Worm (Caenorhabditis elegans): ENCODE measurements around the gene dhs-6.
A peak's percentile ranks its signal among the peaks of the same experiment; 100 is the strongest.

dhs-6 gene

ce11 chrII:5605538-5605945 is 13.6 kb downstream of the dhs-6 start (continued):
- TF ChIP-seq spr-3 (GFP tag; optimal IDR thresholded peaks at IDR 0.05) = no peak

DNA sequence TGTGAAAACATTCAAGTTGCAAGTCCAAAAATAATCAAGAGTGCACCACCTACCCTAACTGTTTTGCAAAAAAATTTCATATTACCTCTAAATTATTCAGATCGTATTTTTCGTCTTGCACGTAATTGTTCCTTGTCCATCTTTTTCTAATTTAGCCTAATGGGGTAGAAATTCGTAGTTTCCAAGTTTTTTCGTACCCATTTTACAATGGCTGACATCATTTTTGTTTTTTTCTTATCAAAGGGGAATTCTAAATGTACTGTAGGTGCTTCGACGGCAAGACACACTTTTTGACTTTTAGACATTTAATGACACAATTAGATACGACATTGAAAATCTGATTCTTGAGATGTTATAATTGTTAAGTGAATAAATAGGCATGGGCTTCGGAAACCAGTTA is 14.7 kb downstream of the dhs-6 start:
- TF ChIP-seq F26F4.8 (GFP tag; conservative IDR thresholded peaks at IDR 0.05) (no peak), nhr-102 (tag; optimal IDR thresholded peaks at IDR 0.05) (no peak), zip-2 (tag; optimal IDR thresholded peaks at IDR 0.05) (no peak), nhr-11 (tag; optimal IDR thresholded peaks at IDR 0.05) (no peak), egl-27 (tag; optimal IDR thresholded peaks at IDR 0.05) (no peak), pha-4 (GFP tag; IDR thresholded peaks at IDR 0.05) (no peak), pha-4 (tag; optimal IDR thresholded peaks at IDR 0.05) (no peak), arid-1 (GFP tag; conservative IDR thresholded peaks at IDR 0.05) (no peak)

- no peak for TF ChIP-seq zag-1 (tag; optimal IDR thresholded peaks at IDR 0.05)
- no peak for TF ChIP-seq Y75B8A.6 (GFP tag; IDR thresholded peaks at IDR 0.05)
- no peak for TF ChIP-seq zfp-3 (GFP tag; conservative IDR thresholded peaks at IDR 0.05)
- TF ChIP-seq aly-2 (tag; optimal IDR thresholded peaks at IDR 0.05) = no peak
- TF ChIP-seq spr-1 (tag; optimal IDR thresholded peaks at IDR 0.05) = no peak
- no peak for TF ChIP-seq nhr-237 (tag; optimal IDR thresholded peaks at IDR 0.05)
- no peak for TF ChIP-seq arid-1 (GFP tag; conservative IDR thresholded peaks at IDR 0.05)
- TF ChIP-seq nhr-76 (tag; optimal IDR thresholded peaks at IDR 0.05) = no peak
- no peak for TF ChIP-seq ceh-28 (tag; optimal IDR thresholded peaks at IDR 0.05)
- TF ChIP-seq pha-4 (GFP tag; IDR thresholded peaks at IDR 0.05) = no peak
- TF ChIP-seq pha-4 (tag; optimal IDR thresholded peaks at IDR 0.05) = no peak
- TF ChIP-seq Y48G9A.11 (GFP tag; IDR thresholded peaks at IDR 0.05) = no peak
- TF ChIP-seq nhr-102 (tag; optimal IDR thresholded peaks at IDR 0.05) = no peak
- no peak for TF ChIP-seq jun-1 (tag; optimal IDR thresholded peaks at IDR 0.05)
- no peak for TF ChIP-seq nhr-10 (tag; optimal IDR thresholded peaks at IDR 0.05)
- TF ChIP-seq mes-2 (tag; optimal IDR thresholded peaks at IDR 0.05; ENCODE audit: poor library complexity, severe bottlenecking) = no peak
- TF ChIP-seq dpl-1 (GFP tag; optimal IDR thresholded peaks at IDR 0.05) = no peak
- TF ChIP-seq mep-1 (tag; optimal IDR thresholded peaks at IDR 0.05) = no peak
- TF ChIP-seq unc-62 (GFP tag; optimal IDR thresholded peaks at IDR 0.05 in 1 of 2) = no peak
- TF ChIP-seq unc-62 (tag; optimal IDR thresholded peaks at IDR 0.05) = no peak
- no peak for TF ChIP-seq dmd-8 (GFP tag; IDR thresholded peaks at IDR 0.05)
Observed at ce11 chrII:5603194-5603593, 15.9 kb downstream of the dhs-6 start, which contains the start of gene C17G10.6. C17G10.6 (minus strand) TSS chrII:5603294.

DNA sequence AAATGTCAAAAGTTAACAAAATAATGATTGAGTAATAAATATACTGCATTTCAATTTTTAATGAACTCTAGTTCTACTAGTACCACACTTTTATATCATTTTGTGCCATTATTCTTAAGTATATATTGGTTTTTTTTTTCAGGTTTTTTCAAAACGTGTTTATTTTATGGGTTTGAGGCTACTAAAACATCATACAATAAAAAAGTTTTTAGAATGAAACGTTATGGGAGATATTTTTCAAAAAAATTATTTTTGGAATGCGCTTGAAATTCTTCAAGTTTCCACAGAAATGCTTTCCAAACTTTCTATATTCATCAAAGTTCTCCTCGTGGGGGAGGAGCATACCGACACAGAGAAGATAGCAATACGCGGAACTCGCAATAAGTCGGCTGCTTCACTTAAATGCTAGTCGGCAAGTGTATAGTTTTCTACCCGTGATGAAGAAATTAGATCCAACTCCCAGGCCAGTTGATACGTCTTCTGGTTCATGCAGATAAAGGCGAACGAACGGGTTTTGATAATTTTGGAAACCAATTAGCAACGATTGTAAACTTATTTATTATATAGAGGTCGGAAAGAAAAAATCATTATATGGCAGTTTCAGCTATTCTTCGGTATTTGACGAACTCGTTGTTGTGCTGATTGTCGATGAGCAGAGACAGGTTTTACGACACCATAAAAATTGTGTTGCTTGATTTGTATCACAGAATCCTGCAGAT is 19.6 kb downstream of the dhs-6 start, which contains the start of gene C17G10.10:
Gene C17G10.10 (minus strand): TSS at position 51 of the 719 bp plus-strand sequence.
- TF ChIP-seq dmd-6 (GFP tag; IDR thresholded peaks at IDR 0.05) (peak; percentile 72), pha-4 (GFP tag; IDR thresholded peaks at IDR 0.05) (peak; percentile 50), pha-4 (tag; optimal IDR thresholded peaks at IDR 0.05) (peak; percentile 6), nhr-25 (tag; optimal IDR thresholded peaks at IDR 0.05; ENCODE audit: borderline replicate concordance, insufficient read depth) (no peak), D1046.2 (GFP tag; IDR thresholded peaks at IDR 0.05) (no peak), ama-1 (optimal IDR thresholded peaks at IDR 0.05) (peak; percentile 97), ceh-32 (tag; optimal IDR thresholded peaks at IDR 0.05; ENCODE audit: poor library complexity) (no peak), nhr-28 (tag; optimal IDR thresholded peaks at IDR 0.05) (peak; percentile 72), lsy-2 (tag; optimal IDR thresholded peaks at IDR 0.05) (peak in 1 of 2 experiments; percentile 65), lin-39 (tag; optimal IDR thresholded peaks at IDR 0.05) (no peak), dpl-1 (GFP tag; optimal IDR thresholded peaks at IDR 0.05) (peak; percentile 36), unc-130 (GFP tag; optimal IDR thresholded peaks at IDR 0.05) (peak; percentile 39), tag-97 (GFP tag; IDR thresholded peaks at IDR 0.05) (no peak), Y5F2A.4 (GFP tag; optimal IDR thresholded peaks at IDR 0.05) (no peak), lir-3 (tag; optimal IDR thresholded peaks at IDR 0.05) (no peak), fos-1 (tag; optimal IDR thresholded peaks at IDR 0.05) (no peak), nhr-48 (tag; optimal IDR thresholded peaks at IDR 0.05) (peak; percentile 66), mxl-2 (GFP tag; conservative IDR thresholded peaks at IDR 0.05) (no peak), jun-1 (tag; optimal IDR thresholded peaks at IDR 0.05) (no peak), zip-11 (GFP tag; IDR thresholded peaks at IDR 0.05) (no peak), nhr-10 (tag; optimal IDR thresholded peaks at IDR 0.05) (no peak), attf-4 (tag; optimal IDR thresholded peaks at IDR 0.05) (no peak), snpc-4 (tag; optimal IDR thresholded peaks at IDR 0.05) (peak; percentile 93), cey-2 (tag; optimal IDR thresholded peaks at IDR 0.05; ENCODE audit: borderline replicate concordance, insufficient read depth) (no peak), ceh-62 (tag; optimal IDR thresholded peaks at IDR 0.05) (no peak), zfp-3 (GFP tag; conservative IDR thresholded peaks at IDR 0.05) (0 out of 2 replicates have a peak, but pooled peaks have one; percentile 31)
